Fruit fly (Drosophila melanogaster): ENCODE data around the gene CecC.

- TF ChIP-seq CG8159 (tag; optimal IDR thresholded peaks at IDR 0.05) (peak; percentile 90), EcR (GFP tag; optimal IDR thresholded peaks at IDR 0.05) (peak; percentile 56), CG14655 (GFP tag; optimal IDR thresholded peaks at IDR 0.05) (peak; percentile 65), CG15710 (tag; optimal IDR thresholded peaks at IDR 0.05) (peak; percentile 91), Ets98B (GFP tag; IDR thresholded peaks at IDR 0.05) (no peak), CG4496 (GFP tag; IDR thresholded peaks at IDR 0.05) (peak; percentile 69)
Measured at dm6 chr3R:30258298-30258990, 42.2 kb downstream of the CecC start.
